Fruit fly (Drosophila melanogaster) whole organism, prepupa: ENCODE data around the gene Acp24A4.

ENCODE experiments used
- Blimp-1 ChIP-seq: fragments of 200-800 bp; sonication (Bioruptor generic); optimal IDR thresholded peaks from 3 replicates; lab custom pipeline; 2017; ENCODE audit warnings: missing biosample characterization, missing genetic modification characterization, mild to moderate bottlenecking, moderate library complexity, missing genetic modification reagents
- CG10631 ChIP-seq: fragments of 200-800 bp; sonication (Bioruptor generic); optimal IDR thresholded peaks from 2 replicates; lab custom pipeline; 2016; ENCODE audit warnings: missing biosample characterization, missing genetic modification characterization
- CG10669 ChIP-seq: fragments of 200-800 bp; sonication (Bioruptor generic); optimal IDR thresholded peaks from 3 replicates; lab custom pipeline; 2018; ENCODE audit warnings: missing biosample characterization, mild to moderate bottlenecking, missing genetic modification characterization, moderate library complexity
- CG11294 ChIP-seq: fragments of 200-800 bp; sonication (Bioruptor generic); IDR thresholded peaks from 2 replicates; pipeline ENCODE4 v1.3.6; 2022; ENCODE audit warnings: missing biosample characterization, missing genetic modification characterization
- CG11902 ChIP-seq: fragments of 200-800 bp; sonication (Bioruptor generic); optimal IDR thresholded peaks from 3 replicates; lab custom pipeline; 2016; ENCODE audit warnings: missing biosample characterization, missing genetic modification characterization
- CG1621 ChIP-seq: fragments of 200-800 bp; sonication (Bioruptor generic); optimal IDR thresholded peaks from 3 replicates; lab custom pipeline; 2018; ENCODE audit warnings: missing biosample characterization, mild to moderate bottlenecking, missing genetic modification characterization
- CG16779 ChIP-seq: fragments of 200-800 bp; sonication (Bioruptor generic); optimal IDR thresholded peaks from 3 replicates; lab custom pipeline; 2017; ENCODE audit warnings: missing biosample characterization, mild to moderate bottlenecking, missing genetic modification characterization
- CG31627 ChIP-seq: fragments of 200-800 bp; sonication (Bioruptor generic); optimal IDR thresholded peaks from 3 replicates; lab custom pipeline; 2016; ENCODE audit warnings: missing biosample characterization, missing genetic modification characterization
- CG34406 ChIP-seq: fragments of 200-800 bp; sonication (Bioruptor generic); optimal IDR thresholded peaks from 3 replicates; lab custom pipeline; 2016; ENCODE audit warnings: missing biosample characterization, missing genetic modification characterization
- CG3919 ChIP-seq: fragments of 200-800 bp; sonication (Bioruptor generic); optimal IDR thresholded peaks from 3 replicates; lab custom pipeline; 2016; ENCODE audit warnings: missing biosample characterization, missing genetic modification characterization
- CG6163 ChIP-seq: fragments of 200-800 bp; sonication (Bioruptor generic); IDR thresholded peaks from 3 replicates; pipeline ENCODE4 v1.3.6; 2022; ENCODE audit warnings: missing biosample characterization, missing genetic modification characterization
- CG6276 ChIP-seq: fragments of 200-800 bp; sonication (Bioruptor generic); optimal IDR thresholded peaks from 2 replicates; lab custom pipeline; 2017; ENCODE audit warnings: missing biosample characterization, mild to moderate bottlenecking, missing genetic modification characterization
- CG6792 ChIP-seq: fragments of 200-800 bp; sonication (Bioruptor generic); optimal IDR thresholded peaks from 3 replicates; lab custom pipeline; 2016; ENCODE audit warnings: missing biosample characterization, missing genetic modification characterization
- CG6808 ChIP-seq: fragments of 200-800 bp; sonication (Bioruptor generic); optimal IDR thresholded peaks from 3 replicates; lab custom pipeline; 2017; ENCODE audit warnings: missing biosample characterization, missing genetic modification characterization, mild to moderate bottlenecking, moderate library complexity, missing genetic modification reagents
- CG8119 ChIP-seq: fragments of 200-800 bp; sonication (Bioruptor generic); IDR thresholded peaks from 3 replicates; pipeline ENCODE4 v1.3.6; 2022; ENCODE audit warnings: missing biosample characterization, missing genetic modification characterization
- CG8319 ChIP-seq: fragments of 200-800 bp; sonication (Bioruptor generic); optimal IDR thresholded peaks from 3 replicates; lab custom pipeline; 2016; ENCODE audit warnings: missing biosample characterization, missing genetic modification characterization
- CG8632 ChIP-seq: fragments of 200-800 bp; sonication (Bioruptor generic); optimal IDR thresholded peaks from 3 replicates; lab custom pipeline; 2016; ENCODE audit warnings: missing biosample characterization, missing genetic modification characterization
- Eip75B ChIP-seq: fragments of 200-800 bp; sonication (Bioruptor generic); optimal IDR thresholded peaks from 3 replicates; lab custom pipeline; 2016; ENCODE audit warnings: missing biosample characterization, missing genetic modification characterization
- Eip78C ChIP-seq: fragments of 200-800 bp; sonication (Bioruptor generic); peaks from one replicate; lab custom pipeline; 2016; ENCODE audit warnings: missing biosample characterization, missing genetic modification characterization
- Eip93F ChIP-seq: fragments of 200-800 bp; sonication (Bioruptor generic); optimal IDR thresholded peaks from 2 replicates; lab custom pipeline; 2016; ENCODE audit warnings: missing biosample characterization, mild to moderate bottlenecking, missing genetic modification characterization
- Ets21C ChIP-seq: fragments of 200-800 bp; sonication (Bioruptor generic); optimal IDR thresholded peaks from 3 replicates; lab custom pipeline; 2016; ENCODE audit warnings: missing biosample characterization, missing genetic modification characterization
- Ets96B ChIP-seq: fragments of 200-800 bp; optimal IDR thresholded peaks from 2 replicates; lab custom pipeline; 2019; ENCODE audit warnings: missing biosample characterization, mild to moderate bottlenecking, missing genetic modification characterization, moderate library complexity
- Gug ChIP-seq: fragments of 200-800 bp; sonication (Bioruptor generic); IDR thresholded peaks from 2 replicates; pipeline ENCODE4 v1.3.6; 2022; ENCODE audit warnings: missing biosample characterization, missing genetic modification characterization
- Hr38 ChIP-seq: sonication (Bioruptor generic); optimal IDR thresholded peaks from 2 replicates; lab custom pipeline; 2016; ENCODE audit warnings: missing biosample characterization, missing genetic modification characterization
- Met ChIP-seq: fragments of 200-800 bp; sonication (Bioruptor generic); optimal IDR thresholded peaks from 3 replicates; lab custom pipeline; 2016; ENCODE audit warnings: missing biosample characterization, missing genetic modification characterization
- Smox ChIP-seq: fragments of 200-800 bp; sonication (Bioruptor generic); optimal IDR thresholded peaks from 3 replicates; lab custom pipeline; 2016; ENCODE audit warnings: missing biosample characterization, missing genetic modification characterization
- Sox102F ChIP-seq: fragments of 200-800 bp; sonication (Bioruptor generic); optimal IDR thresholded peaks from 2 replicates; lab custom pipeline; 2016; ENCODE audit warnings: missing biosample characterization, mild to moderate bottlenecking, missing genetic modification characterization
- Sox14 ChIP-seq: fragments of 200-800 bp; sonication (Bioruptor generic); optimal IDR thresholded peaks from 3 replicates; lab custom pipeline; 2016; ENCODE audit warnings: missing biosample characterization, missing genetic modification characterization
- Sox15 ChIP-seq: fragments of 200-800 bp; sonication (Bioruptor generic); optimal IDR thresholded peaks from 3 replicates; lab custom pipeline; 2016; ENCODE audit warnings: missing biosample characterization, missing genetic modification characterization
- achi ChIP-seq: fragments of 200-800 bp; sonication (Bioruptor generic); optimal IDR thresholded peaks from 3 replicates; lab custom pipeline; 2016; ENCODE audit warnings: missing biosample characterization, missing genetic modification characterization
- acj6 ChIP-seq: fragments of 200-800 bp; sonication (Bioruptor generic); optimal IDR thresholded peaks from 3 replicates; lab custom pipeline; 2016; ENCODE audit warnings: missing biosample characterization, missing genetic modification characterization
- cyc ChIP-seq: fragments of 200-800 bp; sonication (Bioruptor generic); optimal IDR thresholded peaks from 3 replicates; lab custom pipeline; 2016; ENCODE audit warnings: missing biosample characterization, missing genetic modification characterization
- dsx ChIP-seq: fragments of 200-800 bp; optimal IDR thresholded peaks from 3 replicates; lab custom pipeline; 2019; ENCODE audit warnings: missing biosample characterization, mild to moderate bottlenecking, missing genetic modification characterization, moderate library complexity; ENCODE audit not compliant: poor library complexity, severe bottlenecking
- eg ChIP-seq: fragments of 200-800 bp; sonication (Bioruptor generic); IDR thresholded peaks from 3 replicates; pipeline ENCODE4 v1.3.6; 2022; ENCODE audit warnings: missing biosample characterization, missing genetic modification characterization
- fd59A ChIP-seq: fragments of 200-800 bp; sonication (Bioruptor generic); optimal IDR thresholded peaks from 2 replicates; lab custom pipeline; 2017; ENCODE audit warnings: missing biosample characterization, mild to moderate bottlenecking, missing genetic modification characterization, missing genetic modification reagents
- fd85E ChIP-seq: fragments of 200-800 bp; sonication (Bioruptor generic); optimal IDR thresholded peaks from 3 replicates; lab custom pipeline; 2016; ENCODE audit warnings: missing biosample characterization, missing genetic modification characterization
- fkh ChIP-seq: fragments of 200-800 bp; sonication (Bioruptor generic); optimal IDR thresholded peaks from 3 replicates; lab custom pipeline; 2017; ENCODE audit warnings: missing biosample characterization, mild to moderate bottlenecking, missing genetic modification characterization, moderate library complexity
- lz ChIP-seq: fragments of 200-800 bp; sonication (Bioruptor generic); optimal IDR thresholded peaks from 3 replicates; lab custom pipeline; 2016; ENCODE audit warnings: missing biosample characterization, missing genetic modification characterization
- net ChIP-seq: fragments of 200-800 bp; sonication (Bioruptor generic); optimal IDR thresholded peaks from 3 replicates; lab custom pipeline; 2016; ENCODE audit warnings: missing biosample characterization, missing genetic modification characterization
- salr ChIP-seq, 2 experiments: fragments of 200-800 bp; sonication (Bioruptor generic); optimal IDR thresholded peaks; 3 replicates each; lab custom pipeline; 2016 to 2018; ENCODE audit warnings: missing biosample characterization in 2 of 2, missing genetic modification characterization in 2 of 2, mild to moderate bottlenecking in 1 of 2
- spab ChIP-seq: fragments of 200-800 bp; sonication (Bioruptor generic); optimal IDR thresholded peaks from 2 replicates; lab custom pipeline; 2017; ENCODE audit warnings: missing biosample characterization, mild to moderate bottlenecking, missing genetic modification characterization, missing genetic modification reagents
- ss ChIP-seq, 2 experiments: fragments of 200-800 bp; sonication (Bioruptor generic); optimal IDR thresholded peaks; 2 replicates in 1 of 2; 3 replicates in 1 of 2; lab custom pipeline; 2017 to 2018; ENCODE audit warnings: mild to moderate bottlenecking in 2 of 2, missing biosample characterization in 2 of 2, missing genetic modification characterization in 2 of 2, moderate library complexity in 1 of 2
- svp ChIP-seq: fragments of 200-800 bp; sonication (Bioruptor generic); peaks from one replicate; lab custom pipeline; 2016; ENCODE audit warnings: missing biosample characterization, missing genetic modification characterization
- vri ChIP-seq: fragments of 200-800 bp; sonication (Bioruptor generic); optimal IDR thresholded peaks from 3 replicates; lab custom pipeline; 2016; ENCODE audit warnings: missing biosample characterization, mild to moderate bottlenecking, missing genetic modification characterization

The Acp24A4 gene

DNA sequence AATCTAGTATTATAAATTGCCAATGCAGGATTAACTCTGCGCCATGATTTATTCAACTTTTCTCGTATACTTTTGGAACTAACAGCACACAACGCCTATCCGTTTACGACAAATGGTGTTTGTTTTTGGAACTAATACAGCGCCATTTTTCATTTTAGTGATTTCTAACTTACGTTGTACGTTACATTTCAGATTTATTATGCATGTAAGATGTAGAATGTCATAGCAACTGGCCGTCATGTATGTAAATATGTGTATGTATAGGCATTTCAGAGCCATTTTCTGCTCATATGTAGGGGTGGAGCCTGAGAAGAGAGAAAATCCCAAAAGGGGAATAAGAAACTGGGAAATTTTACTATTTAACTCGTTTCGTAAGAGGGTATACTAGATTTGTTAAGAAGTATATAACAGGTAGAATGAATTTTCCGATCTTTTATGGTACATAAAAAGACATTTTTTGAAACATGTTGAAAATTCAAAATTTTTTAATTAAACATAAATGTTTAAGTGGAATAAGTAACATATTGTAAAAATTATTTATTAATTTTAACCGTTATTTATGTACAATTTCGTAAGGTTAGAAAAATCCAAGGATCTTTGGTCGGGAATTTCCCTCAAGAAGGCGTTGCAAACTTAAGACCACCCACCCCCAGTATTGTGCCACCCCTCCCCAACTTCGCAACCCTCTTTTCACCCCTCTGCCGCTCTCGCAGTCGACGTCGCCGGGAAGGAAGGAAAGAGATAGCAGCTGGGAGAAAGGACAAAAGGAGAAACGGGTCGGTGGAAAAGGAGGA lies 36.2 kb downstream of the Acp24A4 start (continued):
- TF ChIP-seq achi (GFP tag; lab: Kevin White, UChicago) (peak; percentile 13), acj6 (peak; percentile 16), eg (GFP tag; lab: Robert Waterston, UW) (peak; percentile 68), fkh (GFP tag; lab: Kevin White, UChicago) (peak; percentile 52), Blimp-1 (no peak), net (GFP tag; lab: Kevin White, UChicago) (no peak), Met (no peak), CG3919 (peak; percentile 19), CG11294 (GFP tag; lab: Robert Waterston, UW) (no peak)

DNA sequence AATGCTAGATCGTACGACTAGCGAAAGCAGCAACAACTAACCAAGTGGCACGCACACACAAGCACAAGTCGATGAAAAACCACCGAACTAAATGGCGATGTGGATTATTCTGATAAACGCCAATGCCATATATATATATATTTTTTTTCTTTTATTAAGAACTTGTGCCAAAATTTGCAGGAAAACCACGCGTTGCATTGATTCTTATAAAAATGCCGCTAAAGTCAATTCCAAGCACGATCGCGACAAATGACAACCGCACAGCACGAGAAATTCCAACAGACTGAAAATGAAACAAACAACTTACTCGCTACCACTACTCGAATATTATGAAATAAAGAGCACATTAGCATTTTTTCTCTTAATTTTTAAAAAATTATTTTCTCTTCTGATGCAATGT lies 37.0 kb downstream of the Acp24A4 start, which contains the start of gene for:
for (minus strand) TSS at position 287 of the 400 bp plus-strand sequence.
- TF ChIP-seq CG1621 (tag; lab: Kevin White, UChicago) (no peak), CG8119 (GFP tag; lab: Robert Waterston, UW) (0 out of 3 replicates have a peak, but pooled peaks have one; percentile 2), CG8319 (GFP tag; lab: Kevin White, UChicago) (no peak), lz (no peak), CG6276 (GFP tag; lab: Kevin White, UChicago) (peak; percentile 26), fkh (GFP tag; lab: Kevin White, UChicago) (peak; percentile 21), Eip78C (GFP tag; lab: Kevin White, UChicago) (peak; percentile 14), vri (GFP tag; lab: Kevin White, UChicago) (peak; percentile 24)

DNA sequence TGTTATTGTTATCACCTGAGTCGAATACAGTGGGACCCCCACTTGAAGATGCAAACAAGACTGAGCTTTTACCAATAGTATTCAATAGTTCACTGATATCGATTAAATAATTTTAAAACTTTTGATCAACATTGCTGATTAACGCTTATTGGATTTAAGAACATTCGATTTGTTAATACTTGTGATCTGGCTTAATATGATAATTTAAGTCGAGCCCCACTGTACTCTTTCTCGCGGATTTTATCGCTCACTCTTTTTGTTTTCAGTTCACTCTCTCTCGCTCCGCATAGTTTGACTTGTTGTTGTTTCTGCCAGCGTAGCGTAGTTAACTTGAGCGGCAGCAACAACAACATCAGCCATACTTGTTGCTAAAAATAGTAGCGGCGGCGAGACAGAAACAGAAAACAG lies 38.0 kb downstream of the Acp24A4 start:
- TF ChIP-seq cyc (GFP tag; lab: Kevin White, UChicago): peak; percentile 99
- peak; percentile 99 for TF ChIP-seq CG10669 (GFP tag; lab: Kevin White, UChicago)
- TF ChIP-seq CG11902 (GFP tag; lab: Kevin White, UChicago): peak; percentile 98
- peak; percentile 100 for TF ChIP-seq svp (GFP tag; lab: Kevin White, UChicago)
- TF ChIP-seq Gug (GFP tag; lab: Robert Waterston, UW): peak; percentile 98
- peak; percentile 99 for TF ChIP-seq Sox14 (GFP tag; lab: Kevin White, UChicago)
- peak; percentile 97 for TF ChIP-seq dsx
- peak; percentile 98 for TF ChIP-seq Ets21C (GFP tag; lab: Kevin White, UChicago)
- TF ChIP-seq CG16779: peak; percentile 98
- peak; percentile 98 for TF ChIP-seq achi (GFP tag; lab: Kevin White, UChicago)
- peak; percentile 98 for TF ChIP-seq spab (GFP tag; lab: Kevin White, UChicago)
- peak; percentile 99 for TF ChIP-seq CG6276 (GFP tag; lab: Kevin White, UChicago)
- peak; percentile 99 for TF ChIP-seq CG34406 (GFP tag; lab: Kevin White, UChicago)
- TF ChIP-seq Sox102F (GFP tag; lab: Kevin White, UChicago): peak; percentile 99
- peak; percentile 97 for TF ChIP-seq CG11294 (GFP tag; lab: Robert Waterston, UW)
- peak; percentile 97 for TF ChIP-seq CG6808 (GFP tag; lab: Kevin White, UChicago)
- TF ChIP-seq CG31627: peak; percentile 99
- peak; percentile 91 for TF ChIP-seq fkh (GFP tag; lab: Kevin White, UChicago)
- peak; percentile 99 for TF ChIP-seq CG3919
- TF ChIP-seq CG6163 (GFP tag; lab: Robert Waterston, UW): peak; percentile 99
- TF ChIP-seq Eip75B (GFP tag; lab: Kevin White, UChicago): peak; percentile 99
- peak; percentile 99 for TF ChIP-seq CG6792 (GFP tag; lab: Kevin White, UChicago)
- peak; percentile 97 to 98 for TF ChIP-seq salr (GFP tag; optimal IDR thresholded peaks at IDR 0.05; lab: Kevin White, UChicago)
- TF ChIP-seq fd85E (GFP tag; lab: Kevin White, UChicago): peak; percentile 97
- TF ChIP-seq Hr38 (GFP tag; lab: Kevin White, UChicago): peak; percentile 79
- TF ChIP-seq fd59A (GFP tag; lab: Kevin White, UChicago): peak; percentile 97
- TF ChIP-seq CG8119 (GFP tag; lab: Robert Waterston, UW): peak; percentile 99
- TF ChIP-seq Blimp-1: peak; percentile 94
- TF ChIP-seq Sox15 (GFP tag; lab: Kevin White, UChicago): peak; percentile 98
- peak; percentile 98 for TF ChIP-seq Ets96B (tag; lab: Kevin White, UChicago)
- peak; percentile 97 to 98 for TF ChIP-seq ss (GFP tag; optimal IDR thresholded peaks at IDR 0.05; lab: Kevin White, UChicago)
- peak; percentile 99 for TF ChIP-seq vri (GFP tag; lab: Kevin White, UChicago)
- peak; percentile 98 for TF ChIP-seq CG10631 (GFP tag; lab: Kevin White, UChicago)
- TF ChIP-seq Eip93F: peak; percentile 98
- TF ChIP-seq acj6: peak; percentile 99
- peak; percentile 99 for TF ChIP-seq Met
- peak; percentile 99 for TF ChIP-seq CG8632
- peak; percentile 99 for TF ChIP-seq Smox
- TF ChIP-seq eg (GFP tag; lab: Robert Waterston, UW): peak; percentile 99
